Fruit fly (Drosophila melanogaster): Measurements from ENCODE around the gene Cpr78Ca.

The Cpr78Ca gene

dm6 chr3L:21317416-21318259 lies 25.0 kb upstream of the Cpr78Ca start, which contains the start of gene Pc:
Gene Pc (minus strand): TSS chr3L:21318020.
- no peak for TF ChIP-seq CG12768 (GFP tag; optimal IDR thresholded peaks at IDR 0.05)
- TF ChIP-seq Clk (GFP tag; optimal IDR thresholded peaks at IDR 0.05): no peak
- TF ChIP-seq Hr96 (GFP tag; optimal IDR thresholded peaks at IDR 0.05): no peak
- peak; percentile 54 for TF ChIP-seq Mnt (GFP tag; optimal IDR thresholded peaks at IDR 0.05)
- no peak for TF ChIP-seq pad (GFP tag; optimal IDR thresholded peaks at IDR 0.05)
- TF ChIP-seq kay (GFP tag; ENCODE audit: borderline replicate concordance): peak; percentile 88
- no peak for TF ChIP-seq CG11617 (GFP tag; optimal IDR thresholded peaks at IDR 0.05)
- no peak for TF ChIP-seq cnc (optimal IDR thresholded peaks at IDR 0.05)
- no peak for TF ChIP-seq CG33017 (tag; optimal IDR thresholded peaks at IDR 0.05)
- TF ChIP-seq CG7045 (GFP tag; optimal IDR thresholded peaks at IDR 0.05): no peak
- TF ChIP-seq tj (GFP tag; optimal IDR thresholded peaks at IDR 0.05): peak; percentile 70
- no peak for TF ChIP-seq Crg-1 (GFP tag; optimal IDR thresholded peaks at IDR 0.05)
- no peak for TF ChIP-seq ovo (GFP tag; optimal IDR thresholded peaks at IDR 0.05)
- peak; percentile 60 for TF ChIP-seq bab1 (GFP tag; optimal IDR thresholded peaks at IDR 0.05)
- TF ChIP-seq CG1620 (GFP tag; optimal IDR thresholded peaks at IDR 0.05): peak; percentile 21
- peak; percentile 3 for TF ChIP-seq cic (GFP tag; optimal IDR thresholded peaks at IDR 0.05)
- TF ChIP-seq CG14711 (tag; optimal IDR thresholded peaks at IDR 0.05): peak; percentile 86
- peak; percentile 15 for TF ChIP-seq toe (GFP tag; optimal IDR thresholded peaks at IDR 0.05)
- no peak for TF ChIP-seq CG5204 (GFP tag; optimal IDR thresholded peaks at IDR 0.05)
- no peak for TF ChIP-seq CG7101 (tag; optimal IDR thresholded peaks at IDR 0.05)

- TF ChIP-seq Hr96 (GFP tag; optimal IDR thresholded peaks at IDR 0.05) (peak; percentile 99), cic (GFP tag; optimal IDR thresholded peaks at IDR 0.05) (peak; percentile 96), ovo (GFP tag; optimal IDR thresholded peaks at IDR 0.05) (peak; percentile 98), cnc (optimal IDR thresholded peaks at IDR 0.05) (no peak), toe (GFP tag; optimal IDR thresholded peaks at IDR 0.05) (peak; percentile 99), CG33017 (tag; optimal IDR thresholded peaks at IDR 0.05) (peak; percentile 100), CG5204 (GFP tag; optimal IDR thresholded peaks at IDR 0.05) (peak; percentile 99), tj (GFP tag; optimal IDR thresholded peaks at IDR 0.05) (peak; percentile 96), Clk (GFP tag; optimal IDR thresholded peaks at IDR 0.05) (peak; percentile 98), kay (GFP tag; ENCODE audit: borderline replicate concordance) (peak; percentile 98), pad (GFP tag; optimal IDR thresholded peaks at IDR 0.05) (peak; percentile 96), CG14711 (tag; optimal IDR thresholded peaks at IDR 0.05) (peak; percentile 99), Mnt (GFP tag; optimal IDR thresholded peaks at IDR 0.05) (peak; percentile 99), CG11617 (GFP tag; optimal IDR thresholded peaks at IDR 0.05) (peak; percentile 100), CG7045 (GFP tag; optimal IDR thresholded peaks at IDR 0.05) (peak; percentile 100), CG12768 (GFP tag; optimal IDR thresholded peaks at IDR 0.05) (peak; percentile 100), CG7101 (tag; optimal IDR thresholded peaks at IDR 0.05) (peak; percentile 100), CG1620 (GFP tag; optimal IDR thresholded peaks at IDR 0.05) (peak; percentile 99), bab1 (GFP tag; optimal IDR thresholded peaks at IDR 0.05) (peak; percentile 100), Crg-1 (GFP tag; optimal IDR thresholded peaks at IDR 0.05) (peak; percentile 99)
Observed at dm6 chr3L:21304400-21304799, 11.8 kb upstream of the Cpr78Ca start, which contains the start of the genes CG11309 and CG7632. Gene CG11309 (minus strand): TSS chr3L:21304658. Gene CG7632 (plus strand): TSS chr3L:21304697.

DNA sequence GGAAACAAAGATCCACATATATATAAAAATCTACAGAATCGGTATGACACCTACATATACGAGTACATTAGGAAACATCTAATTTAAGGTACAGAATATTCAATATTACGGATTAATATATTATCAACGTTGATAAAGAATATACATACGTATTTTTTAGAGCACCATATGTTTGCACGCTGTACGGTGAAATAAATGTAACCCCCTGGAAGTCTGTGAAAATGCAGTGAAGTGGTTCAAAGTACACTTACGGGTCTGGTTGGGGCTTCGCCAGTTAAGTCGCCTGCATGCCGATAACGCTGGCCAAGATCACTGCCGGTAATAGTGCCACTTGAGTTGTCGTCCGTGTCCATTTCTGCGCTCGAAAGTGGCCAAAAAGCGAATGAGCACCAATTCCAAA lies 11.1 kb upstream of the Cpr78Ca start:
- peak; percentile 91 for TF ChIP-seq kay (GFP tag; ENCODE audit: borderline replicate concordance)
- peak; percentile 42 for TF ChIP-seq CG12768 (GFP tag; optimal IDR thresholded peaks at IDR 0.05)
- TF ChIP-seq CG11617 (GFP tag; optimal IDR thresholded peaks at IDR 0.05): no peak

DNA sequence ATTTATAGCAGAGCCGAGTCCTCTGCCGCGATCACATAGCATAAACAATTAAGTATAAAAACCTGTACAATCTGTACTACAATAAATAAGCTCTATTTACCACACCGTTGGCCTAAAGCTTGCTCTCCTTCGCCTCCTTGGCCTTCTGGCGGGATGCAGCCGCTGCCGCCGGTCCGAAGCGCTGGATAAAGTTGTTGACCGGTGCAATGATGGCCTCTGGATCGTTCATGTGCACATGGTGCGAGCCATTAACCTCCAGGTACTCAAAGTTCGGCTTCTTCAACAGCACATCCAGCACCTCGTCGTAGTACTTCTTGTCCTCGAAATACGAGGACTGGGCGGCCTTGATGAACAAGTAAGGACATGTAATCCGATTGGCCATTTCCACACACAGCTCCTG lies 9.9 kb upstream of the Cpr78Ca start:
- TF ChIP-seq tj (GFP tag; optimal IDR thresholded peaks at IDR 0.05) (no peak), CG12768 (GFP tag; optimal IDR thresholded peaks at IDR 0.05) (no peak), toe (GFP tag; optimal IDR thresholded peaks at IDR 0.05) (no peak), Crg-1 (GFP tag; optimal IDR thresholded peaks at IDR 0.05) (no peak), CG1620 (GFP tag; optimal IDR thresholded peaks at IDR 0.05) (no peak), pad (GFP tag; optimal IDR thresholded peaks at IDR 0.05) (no peak), Mnt (GFP tag; optimal IDR thresholded peaks at IDR 0.05) (no peak), ovo (GFP tag; optimal IDR thresholded peaks at IDR 0.05) (no peak), cnc (optimal IDR thresholded peaks at IDR 0.05) (no peak), cic (GFP tag; optimal IDR thresholded peaks at IDR 0.05) (no peak), CG11617 (GFP tag; optimal IDR thresholded peaks at IDR 0.05) (no peak), CG7045 (GFP tag; optimal IDR thresholded peaks at IDR 0.05) (no peak), kay (GFP tag; ENCODE audit: borderline replicate concordance) (no peak), CG7101 (tag; optimal IDR thresholded peaks at IDR 0.05) (no peak), CG14711 (tag; optimal IDR thresholded peaks at IDR 0.05) (no peak), Hr96 (GFP tag; optimal IDR thresholded peaks at IDR 0.05) (no peak), bab1 (GFP tag; optimal IDR thresholded peaks at IDR 0.05) (no peak)

DNA sequence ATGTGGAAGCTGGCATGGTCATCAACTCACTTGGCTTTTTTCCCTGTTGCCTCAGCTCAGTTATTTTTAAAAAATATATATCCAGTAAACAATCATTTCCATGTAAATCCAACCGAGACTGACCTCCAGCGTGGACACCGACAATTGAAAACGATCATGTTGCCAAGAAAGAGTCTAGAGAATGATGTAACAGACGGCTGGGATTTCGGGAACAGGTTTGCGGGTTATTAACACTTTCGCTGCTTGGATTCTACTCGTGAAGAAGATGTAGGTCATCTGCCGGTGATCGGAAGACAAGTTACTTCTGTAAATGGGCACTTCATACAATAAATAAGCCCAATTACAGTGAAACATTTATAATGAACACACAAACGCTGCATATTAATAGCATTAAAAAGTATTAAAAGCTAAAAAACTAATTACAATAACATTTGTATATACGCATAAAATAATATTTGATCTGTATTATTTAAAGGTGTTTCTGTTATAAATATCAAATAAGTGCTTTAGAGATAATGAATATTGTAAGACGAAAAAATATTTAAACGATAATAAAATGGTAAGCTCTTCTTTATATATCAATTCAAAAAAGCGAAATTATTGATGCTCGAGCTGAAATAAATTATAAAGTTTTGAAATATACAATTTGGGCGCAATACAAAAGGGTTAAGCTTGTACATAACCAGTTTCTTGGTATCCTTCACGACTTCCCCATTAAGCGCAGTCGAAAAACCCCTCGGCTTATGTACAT lies 9.3 kb upstream of the Cpr78Ca start:
- TF ChIP-seq tj (GFP tag; optimal IDR thresholded peaks at IDR 0.05) (no peak), CG7045 (GFP tag; optimal IDR thresholded peaks at IDR 0.05) (no peak), Hr96 (GFP tag; optimal IDR thresholded peaks at IDR 0.05) (no peak), ovo (GFP tag; optimal IDR thresholded peaks at IDR 0.05) (no peak), bab1 (GFP tag; optimal IDR thresholded peaks at IDR 0.05) (no peak), CG33017 (tag; optimal IDR thresholded peaks at IDR 0.05) (no peak), Mnt (GFP tag; optimal IDR thresholded peaks at IDR 0.05) (no peak), CG1620 (GFP tag; optimal IDR thresholded peaks at IDR 0.05) (no peak), Clk (GFP tag; optimal IDR thresholded peaks at IDR 0.05) (no peak), CG7101 (tag; optimal IDR thresholded peaks at IDR 0.05) (no peak), cic (GFP tag; optimal IDR thresholded peaks at IDR 0.05) (no peak), CG12768 (GFP tag; optimal IDR thresholded peaks at IDR 0.05) (no peak), Crg-1 (GFP tag; optimal IDR thresholded peaks at IDR 0.05) (no peak)
